Worm (Caenorhabditis elegans) whole organism, midembryonic: ENCODE data around the gene F53C3.6.

Source experiments
- T22C8.4 ChIP-seq: fragments of 200-800 bp; sonication (Bioruptor generic); IDR thresholded peaks from 2 replicates; pipeline ENCODE4 v1.3.6; 2022; ENCODE audit warnings: missing genetic modification characterization, missing compliant biosample characterization
- cog-1 ChIP-seq: sonication (generic microtip); optimal IDR thresholded peaks from 2 replicates; lab custom pipeline; 2016; ENCODE audit warnings: missing genetic modification characterization, missing compliant biosample characterization
- flt-1 ChIP-seq: fragments of 200-800 bp; sonication (Bioruptor generic); IDR thresholded peaks from 2 replicates; pipeline ENCODE4 v1.3.6; 2022; ENCODE audit warnings: missing genetic modification characterization, missing compliant biosample characterization
- klf-2 ChIP-seq: fragments of 200-800 bp; sonication (Bioruptor generic); conservative IDR thresholded peaks from 2 replicates; pipeline ENCODE4 v1.3.6; 2022; ENCODE audit warnings: missing genetic modification reagents, missing genetic modification characterization, missing compliant biosample characterization
- med-1 ChIP-seq: sonication (generic microtip); optimal IDR thresholded peaks from 2 replicates; lab custom pipeline; 2017; ENCODE audit warnings: missing genetic modification characterization, mild to moderate bottlenecking, missing compliant biosample characterization, antibody characterized with exemption, missing genetic modification reagents; ENCODE audit not compliant: insufficient read depth
- ref-1 ChIP-seq: fragments of 200-800 bp; sonication (Bioruptor generic); conservative IDR thresholded peaks from 2 replicates; pipeline ENCODE4 v1.3.6; 2022; ENCODE audit warnings: missing genetic modification reagents, missing genetic modification characterization, missing compliant biosample characterization
- tab-1 ChIP-seq: fragments of 200-800 bp; sonication (Bioruptor generic); IDR thresholded peaks from 2 replicates; pipeline ENCODE4 v1.3.6; 2022; ENCODE audit warnings: missing genetic modification characterization, missing compliant biosample characterization
- ztf-23 ChIP-seq: fragments of 200-800 bp; sonication (Bioruptor generic); IDR thresholded peaks from 2 replicates; pipeline ENCODE4 v1.3.6; 2022; ENCODE audit warnings: missing genetic modification reagents, missing genetic modification characterization, missing compliant biosample characterization
- ztf-29 ChIP-seq: fragments of 200-800 bp; sonication (Bioruptor generic); IDR thresholded peaks from 2 replicates; pipeline ENCODE4 v1.3.6; 2022; ENCODE audit warnings: missing genetic modification reagents, missing genetic modification characterization, missing compliant biosample characterization

F53C3.6 gene

ce11 chrII:3897758-3898494 lies at the start of gene F53C3.6:
Gene F53C3.6, plus strand, starts transcription at chrII:3898142.
- TF ChIP-seq med-1 (GFP tag; lab: Kevin White, UChicago) (no peak), flt-1 (GFP tag; lab: Robert Waterston, UW) (peak; percentile 31; the same call in 1 of the 2 replicates), cog-1 (tag; lab: Kevin White, UChicago) (peak; percentile 32)

DNA sequence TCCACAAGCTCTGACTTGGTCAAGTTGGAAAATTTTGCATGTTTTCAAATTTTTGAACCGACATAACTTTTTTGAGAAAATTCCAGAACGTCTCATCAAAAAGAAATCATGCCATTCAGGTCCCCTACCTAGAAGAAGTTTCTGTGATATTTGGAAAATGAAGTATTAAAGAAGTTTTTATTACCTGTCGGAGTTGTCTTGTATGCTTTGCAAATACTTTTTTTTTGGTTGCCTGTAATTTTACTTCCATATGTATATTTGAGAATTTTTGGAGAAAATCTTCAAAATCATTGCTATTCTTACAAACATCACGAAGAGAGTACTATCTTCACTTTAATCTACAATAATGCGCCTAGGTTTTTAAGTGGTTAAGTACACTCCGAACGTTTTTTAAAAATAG lies 47.3 kb upstream of the F53C3.6 start, which contains the start of gene nhr-72:
nhr-72 (minus strand) TSS at position 101 of the 400 bp plus-strand sequence.
- no peak for TF ChIP-seq T22C8.4 (GFP tag; lab: Robert Waterston, UW)
- no peak for TF ChIP-seq ref-1 (GFP tag; lab: Robert Waterston, UW)
- no peak for TF ChIP-seq klf-2 (GFP tag; lab: Robert Waterston, UW)
- TF ChIP-seq ztf-23 (GFP tag; lab: Robert Waterston, UW) = no peak
- TF ChIP-seq cog-1 (tag; lab: Kevin White, UChicago) = no peak

DNA sequence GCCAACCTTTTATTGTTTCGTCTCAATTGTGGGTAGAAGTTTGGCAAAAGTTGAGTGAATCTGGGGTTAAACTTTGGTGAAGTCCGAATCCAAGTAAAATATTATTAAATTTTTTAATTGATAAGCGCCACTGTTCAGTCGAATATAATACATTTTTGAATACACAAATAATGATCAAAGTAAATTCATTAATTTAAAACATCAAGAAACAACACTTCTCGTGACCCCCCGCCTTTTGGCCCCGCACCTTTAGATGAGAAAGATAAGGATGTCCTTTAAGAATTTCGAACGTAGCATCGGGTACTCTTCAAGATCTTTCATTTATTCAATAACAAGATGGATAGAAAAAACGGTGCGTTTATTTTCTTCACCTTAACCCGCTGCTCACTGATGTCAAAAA lies 45.3 kb upstream of the F53C3.6 start, which contains the start of gene nhr-257:
nhr-257 (plus strand) TSS at position 301 of the 400 bp plus-strand sequence.
- TF ChIP-seq cog-1 (tag; lab: Kevin White, UChicago) (no peak), flt-1 (GFP tag; lab: Robert Waterston, UW) (no peak), T22C8.4 (GFP tag; lab: Robert Waterston, UW) (no peak), klf-2 (GFP tag; lab: Robert Waterston, UW) (no peak), med-1 (GFP tag; lab: Kevin White, UChicago) (no peak), ztf-23 (GFP tag; lab: Robert Waterston, UW) (no peak), ztf-29 (GFP tag; lab: Robert Waterston, UW) (no peak), tab-1 (GFP tag; lab: Robert Waterston, UW) (no peak), ref-1 (GFP tag; lab: Robert Waterston, UW) (no peak)

DNA sequence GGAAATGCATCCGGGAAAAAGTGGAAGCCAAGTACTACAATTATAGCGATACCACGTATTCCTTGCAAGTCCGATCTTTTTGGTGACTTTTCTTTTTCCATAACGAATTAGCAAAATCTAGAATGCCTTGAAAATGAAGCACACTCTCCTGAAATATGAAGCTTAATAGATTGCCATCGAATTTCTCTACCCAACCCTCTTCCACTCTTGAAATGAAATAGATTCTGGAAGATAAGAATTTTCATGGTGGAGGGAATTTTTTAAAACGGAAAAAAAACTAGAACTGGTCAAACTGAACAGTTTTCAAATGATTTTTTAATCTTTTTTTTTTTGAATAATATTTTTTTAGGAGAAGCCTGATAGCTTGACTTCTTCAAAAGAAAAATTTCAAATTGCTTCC lies 37.1 kb upstream of the F53C3.6 start, which contains the start of gene oac-11:
oac-11 (minus strand) TSS at position 101 of the 400 bp plus-strand sequence.
- no peak for TF ChIP-seq flt-1 (GFP tag; lab: Robert Waterston, UW)
- no peak for TF ChIP-seq klf-2 (GFP tag; lab: Robert Waterston, UW)
- TF ChIP-seq T22C8.4 (GFP tag; lab: Robert Waterston, UW) = no peak
- TF ChIP-seq cog-1 (tag; lab: Kevin White, UChicago) = no peak
- TF ChIP-seq ztf-23 (GFP tag; lab: Robert Waterston, UW) = no peak
- no peak for TF ChIP-seq tab-1 (GFP tag; lab: Robert Waterston, UW)
- TF ChIP-seq ztf-29 (GFP tag; lab: Robert Waterston, UW) = no peak
- no peak for TF ChIP-seq ref-1 (GFP tag; lab: Robert Waterston, UW)
- TF ChIP-seq med-1 (GFP tag; lab: Kevin White, UChicago) = no peak

DNA sequence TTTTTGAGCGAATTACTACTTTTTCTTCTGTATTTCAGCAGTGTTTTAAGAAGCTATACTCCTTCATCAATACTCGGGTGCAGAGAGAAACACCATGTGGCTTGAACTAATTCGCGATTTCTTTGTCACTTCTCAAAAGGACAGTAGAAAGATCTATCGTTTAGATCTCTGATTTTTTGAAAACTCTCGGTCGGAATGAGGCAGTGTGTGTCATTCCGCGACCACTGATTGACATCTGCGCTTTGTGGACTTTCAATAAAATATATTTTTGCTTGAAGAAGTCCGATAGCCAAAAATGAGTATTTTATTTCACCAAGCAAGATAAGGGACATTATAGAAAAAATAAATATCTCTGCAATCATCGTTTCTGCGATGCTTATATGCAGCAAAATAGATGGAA lies 35.9 kb upstream of the F53C3.6 start:
- TF ChIP-seq med-1 (GFP tag; lab: Kevin White, UChicago) (no peak), tab-1 (GFP tag; lab: Robert Waterston, UW) (no peak), flt-1 (GFP tag; lab: Robert Waterston, UW) (no peak), T22C8.4 (GFP tag; lab: Robert Waterston, UW) (no peak), ztf-23 (GFP tag; lab: Robert Waterston, UW) (no peak), ztf-29 (GFP tag; lab: Robert Waterston, UW) (no peak), ref-1 (GFP tag; lab: Robert Waterston, UW) (no peak), klf-2 (GFP tag; lab: Robert Waterston, UW) (no peak), cog-1 (tag; lab: Kevin White, UChicago) (no peak)

DNA sequence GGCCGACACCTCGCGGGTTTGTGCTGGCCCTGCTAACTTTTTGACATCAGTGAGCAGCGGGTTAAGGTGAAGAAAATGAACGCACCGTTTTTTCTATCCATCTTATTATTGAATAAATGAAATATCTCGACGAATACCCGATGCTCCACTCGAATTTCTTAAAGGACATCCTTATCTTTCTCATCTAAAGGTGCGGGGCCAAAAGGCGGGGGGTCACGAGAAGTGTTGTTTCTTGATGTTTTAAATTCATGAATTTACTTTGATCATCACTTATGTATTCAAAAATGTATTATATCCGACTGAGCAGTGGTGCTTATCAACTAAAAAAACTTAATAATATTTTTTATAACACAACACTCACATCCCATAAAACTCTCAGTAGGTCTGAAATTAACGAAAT lies 33.3 kb upstream of the F53C3.6 start, which contains the start of gene nhr-261:
nhr-261 (minus strand) TSS at position 101 of the 400 bp plus-strand sequence.
- TF ChIP-seq tab-1 (GFP tag; lab: Robert Waterston, UW) (no peak), T22C8.4 (GFP tag; lab: Robert Waterston, UW) (no peak)

ce11 chrII:3869601-3870000 lies 28.3 kb upstream of the F53C3.6 start, which contains the start of gene oac-10:
Gene oac-10, plus strand, starts transcription at chrII:3869901.
- no peak for TF ChIP-seq cog-1 (tag; lab: Kevin White, UChicago)

ce11 chrII:3877127-3877526 lies 20.8 kb upstream of the F53C3.6 start, which contains the start of gene nep-3:
Gene nep-3, minus strand, starts transcription at chrII:3877227.
- no peak for TF ChIP-seq T22C8.4 (GFP tag; lab: Robert Waterston, UW)
- TF ChIP-seq klf-2 (GFP tag; lab: Robert Waterston, UW) = no peak
- TF ChIP-seq ztf-23 (GFP tag; lab: Robert Waterston, UW) = no peak
- no peak for TF ChIP-seq tab-1 (GFP tag; lab: Robert Waterston, UW)
- no peak for TF ChIP-seq cog-1 (tag; lab: Kevin White, UChicago)
- TF ChIP-seq flt-1 (GFP tag; lab: Robert Waterston, UW) = no peak
- no peak for TF ChIP-seq med-1 (GFP tag; lab: Kevin White, UChicago)
- no peak for TF ChIP-seq ref-1 (GFP tag; lab: Robert Waterston, UW)
- TF ChIP-seq ztf-29 (GFP tag; lab: Robert Waterston, UW) = no peak

DNA sequence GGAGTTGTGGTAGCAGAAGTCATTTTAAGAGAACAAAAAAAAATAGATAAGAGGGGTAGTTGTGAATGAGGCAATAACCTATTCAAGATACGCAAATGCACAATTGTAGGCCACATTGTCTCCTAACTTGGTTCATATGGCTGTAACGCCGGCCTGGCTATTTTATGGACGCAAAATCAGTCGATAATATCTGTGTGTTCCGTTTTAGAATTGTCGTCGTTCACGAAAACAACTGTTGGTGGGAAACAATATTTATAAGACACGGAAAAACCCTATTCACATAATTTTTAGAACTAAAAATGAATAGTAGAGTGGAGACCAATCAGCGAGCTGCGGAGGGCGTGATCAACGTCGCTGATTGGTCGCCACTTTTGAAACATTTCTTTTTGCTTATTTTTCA lies 20.1 kb upstream of the F53C3.6 start, which contains the start of gene sdz-7:
sdz-7 (minus strand) TSS at position 101 of the 400 bp plus-strand sequence.
- no peak for TF ChIP-seq flt-1 (GFP tag; lab: Robert Waterston, UW)
- no peak for TF ChIP-seq ref-1 (GFP tag; lab: Robert Waterston, UW)
- TF ChIP-seq tab-1 (GFP tag; lab: Robert Waterston, UW) = no peak
- TF ChIP-seq cog-1 (tag; lab: Kevin White, UChicago) = no peak
- TF ChIP-seq klf-2 (GFP tag; lab: Robert Waterston, UW) = no peak
- no peak for TF ChIP-seq T22C8.4 (GFP tag; lab: Robert Waterston, UW)
- no peak for TF ChIP-seq med-1 (GFP tag; lab: Kevin White, UChicago)
- TF ChIP-seq ztf-29 (GFP tag; lab: Robert Waterston, UW) = no peak
- no peak for TF ChIP-seq ztf-23 (GFP tag; lab: Robert Waterston, UW)
